Worm (Caenorhabditis elegans) whole organism, mixed stage, embryonic: ENCODE measurements around the gene rbm-7.

Experiments used
- ceh-39 ChIP-seq: fragments of 150-350 bp; optimal IDR thresholded peaks from 2 replicates; lab custom pipeline; 2014; ENCODE audit warnings: missing biosample characterization, missing genetic modification characterization
- ces-1 ChIP-seq: fragments of 150-350 bp; optimal IDR thresholded peaks from 2 replicates; lab custom pipeline; 2014; ENCODE audit warnings: missing biosample characterization, missing genetic modification reagents, missing genetic modification characterization
- drap-1 ChIP-seq: fragments of 200-800 bp; sonication (Bioruptor generic); optimal IDR thresholded peaks from 3 replicates; lab custom pipeline; 2018; ENCODE audit warnings: mild to moderate bottlenecking, missing genetic modification characterization, missing compliant biosample characterization
- elt-3 ChIP-seq: fragments of 150-350 bp; optimal IDR thresholded peaks from 2 replicates; lab custom pipeline; 2014; ENCODE audit warnings: missing biosample characterization, missing genetic modification characterization
- mls-2 ChIP-seq: sonication (generic microtip); optimal IDR thresholded peaks from 2 replicates; lab custom pipeline; 2016; ENCODE audit warnings: mild to moderate bottlenecking, missing genetic modification characterization, moderate library complexity, missing compliant biosample characterization
- nhr-12 ChIP-seq: fragments of 150-350 bp; optimal IDR thresholded peaks from 2 replicates; lab custom pipeline; 2014; ENCODE audit warnings: missing biosample characterization, missing genetic modification characterization
- snpc-4 ChIP-seq: fragments of 150-350 bp; optimal IDR thresholded peaks from 2 replicates; lab custom pipeline; 2014; ENCODE audit warnings: missing biosample characterization, missing genetic modification characterization

- TF ChIP-seq ces-1 (GFP tag; lab: Kevin White, UChicago) (no peak), drap-1 (GFP tag; lab: Kevin White, UChicago) (no peak), ceh-39 (tag; lab: Kevin White, UChicago) (no peak), elt-3 (tag; lab: Kevin White, UChicago) (no peak), mls-2 (tag; lab: Kevin White, UChicago) (no peak), nhr-12 (tag; lab: Kevin White, UChicago) (no peak), snpc-4 (no peak)
These were observed 25.0 kb downstream of the rbm-7 start for ce11 chrIII:12906611-12907037.
